Fruit fly (Drosophila melanogaster): ENCODE data around the gene phu.
A peak's percentile ranks its signal among the peaks of the same experiment; 100 is the strongest.

The phu gene

DNA sequence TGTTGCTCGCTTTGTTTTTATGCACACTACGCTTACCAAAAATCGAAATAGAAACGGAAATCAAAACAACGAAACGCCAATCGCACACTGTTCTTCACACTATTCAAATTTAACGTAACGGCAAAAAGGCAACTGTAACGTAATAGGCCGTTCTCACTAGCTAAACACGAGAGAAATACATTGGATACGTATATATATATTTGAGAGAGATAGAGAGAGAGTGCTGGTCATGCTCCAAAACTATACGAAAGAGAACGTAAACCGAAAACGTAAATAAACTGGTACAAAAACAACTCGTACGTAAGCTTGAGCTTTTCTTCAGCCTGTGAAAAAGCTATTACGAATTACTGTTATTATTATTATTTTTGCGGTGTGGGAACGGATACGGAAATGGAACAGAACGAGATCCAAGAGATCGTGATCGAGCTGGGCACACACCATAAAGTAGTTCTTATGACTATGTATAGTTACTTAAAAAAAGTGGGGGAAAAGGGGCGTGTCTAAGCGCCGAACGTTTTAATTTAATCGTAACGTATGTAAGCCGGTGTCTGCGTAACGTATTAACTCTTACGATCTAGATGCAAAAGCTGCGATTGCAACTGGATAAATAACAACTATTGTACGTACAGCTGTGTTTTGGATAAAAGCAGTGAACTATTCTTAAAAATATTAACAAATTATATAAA lies 49.0 kb downstream of the phu start (continued):
- TF ChIP-seq Ets97D (GFP tag; optimal IDR thresholded peaks at IDR 0.05) (peak; percentile 67), croc (GFP tag; conservative IDR thresholded peaks at IDR 0.05) (no peak), CG11695 (GFP tag; IDR thresholded peaks at IDR 0.05) (0 out of 3 replicates have a peak, but pooled peaks have one; percentile 6), ci (GFP tag; IDR thresholded peaks at IDR 0.05) (peak; percentile 44; the same call in 1 of the 3 replicates), pb (GFP tag; optimal IDR thresholded peaks at IDR 0.05) (no peak), Hsf (GFP tag; optimal IDR thresholded peaks at IDR 0.05) (no peak), sens (GFP tag) (peak; percentile 79), CG15514 (GFP tag; optimal IDR thresholded peaks at IDR 0.05) (peak; percentile 70), CG17802 (tag; optimal IDR thresholded peaks at IDR 0.05) (peak; percentile 35), trem (tag; optimal IDR thresholded peaks at IDR 0.05) (peak; percentile 3), CG2116 (GFP tag; optimal IDR thresholded peaks at IDR 0.05) (peak; percentile 18), Xbp1 (GFP tag; optimal IDR thresholded peaks at IDR 0.05) (no peak), CG9437 (GFP tag; optimal IDR thresholded peaks at IDR 0.05) (peak; percentile 99), lola (GFP tag; optimal IDR thresholded peaks at IDR 0.05) (peak in 1 of 3 experiments; percentile 78), z (GFP tag; IDR thresholded peaks at IDR 0.05) (no peak), HHEX (GFP tag; optimal IDR thresholded peaks at IDR 0.05) (peak; percentile 11), CG7357 (GFP tag; IDR thresholded peaks at IDR 0.05) (peak; percentile 84), H15 (GFP tag; IDR thresholded peaks at IDR 0.05) (no peak), Lhr (GFP tag; optimal IDR thresholded peaks at IDR 0.05) (peak; percentile 72), YL-1 (GFP tag; optimal IDR thresholded peaks at IDR 0.05) (no peak), Ets65A (GFP tag) (peak; percentile 36), Eip74EF (GFP tag; optimal IDR thresholded peaks at IDR 0.05) (peak in 1 of 2 experiments; percentile 48), vnd (GFP tag; IDR thresholded peaks at IDR 0.05; ENCODE audit: partially characterized antibody) (no peak), pzg (GFP tag; optimal IDR thresholded peaks at IDR 0.05) (peak; percentile 13), psq (GFP tag; optimal IDR thresholded peaks at IDR 0.05) (no peak), Myb (GFP tag; optimal IDR thresholded peaks at IDR 0.05) (peak; percentile 65), CG30020 (tag; optimal IDR thresholded peaks at IDR 0.05) (peak; percentile 78), pfk (GFP tag; optimal IDR thresholded peaks at IDR 0.05) (peak; percentile 27), ftz-f1 (GFP tag; optimal IDR thresholded peaks at IDR 0.05) (no peak)
